Worm (Caenorhabditis elegans) whole organism, midembryonic: ENCODE results near the gene ech-1.1.

ENCODE experiments used
- T22C8.4 ChIP-seq: fragments of 200-800 bp; sonication (Bioruptor generic); IDR thresholded peaks from 2 replicates; pipeline ENCODE4 v1.3.6; 2022; ENCODE audit warnings: missing genetic modification characterization, missing compliant biosample characterization
- flt-1 ChIP-seq: fragments of 200-800 bp; sonication (Bioruptor generic); IDR thresholded peaks from 2 replicates; pipeline ENCODE4 v1.3.6; 2022; ENCODE audit warnings: missing genetic modification characterization, missing compliant biosample characterization
- klf-2 ChIP-seq: fragments of 200-800 bp; sonication (Bioruptor generic); conservative IDR thresholded peaks from 2 replicates; pipeline ENCODE4 v1.3.6; 2022; ENCODE audit warnings: missing genetic modification reagents, missing genetic modification characterization, missing compliant biosample characterization
- tab-1 ChIP-seq: fragments of 200-800 bp; sonication (Bioruptor generic); IDR thresholded peaks from 2 replicates; pipeline ENCODE4 v1.3.6; 2022; ENCODE audit warnings: missing genetic modification characterization, missing compliant biosample characterization
- ztf-29 ChIP-seq: fragments of 200-800 bp; sonication (Bioruptor generic); IDR thresholded peaks from 2 replicates; pipeline ENCODE4 v1.3.6; 2022; ENCODE audit warnings: missing genetic modification reagents, missing genetic modification characterization, missing compliant biosample characterization

ce11 chrV:15399691-15400377, 38.5 kb upstream of the ech-1.1 start, which contains the start of the genes T06E6.15 and sri-7:
- TF ChIP-seq flt-1 (no peak), klf-2 (GFP tag; lab: Robert Waterston, UW) (no peak), T22C8.4 (GFP tag; lab: Robert Waterston, UW) (no peak), tab-1 (GFP tag; lab: Robert Waterston, UW) (no peak), ztf-29 (GFP tag; lab: Robert Waterston, UW) (no peak)
